Fruit fly (Drosophila melanogaster) whole organism, embryonic: Measurements from ENCODE around the gene CG4972.

ENCODE experiments used
- CG10147 ChIP-seq: fragments of 200-800 bp; sonication (Bioruptor generic); optimal IDR thresholded peaks from 2 replicates; lab custom pipeline; 2019; ENCODE audit warnings: missing biosample characterization, mild to moderate bottlenecking, missing genetic modification characterization, moderate library complexity
- CG10267 ChIP-seq: fragments of 200-800 bp; sonication (Bioruptor generic); optimal IDR thresholded peaks from 2 replicates; lab custom pipeline; 2018; ENCODE audit warnings: missing biosample characterization, mild to moderate bottlenecking, missing genetic modification characterization, moderate library complexity
- CG10979 ChIP-seq: fragments of 200-800 bp; sonication (Bioruptor generic); optimal IDR thresholded peaks from 2 replicates; lab custom pipeline; 2018; ENCODE audit warnings: missing biosample characterization, mild to moderate bottlenecking, missing genetic modification characterization, moderate library complexity
- CG12391 ChIP-seq: fragments of 200-800 bp; sonication (Bioruptor generic); optimal IDR thresholded peaks from 3 replicates; lab custom pipeline; 2018; ENCODE audit warnings: missing biosample characterization, mild to moderate bottlenecking, missing genetic modification characterization, moderate library complexity
- CG12744 ChIP-seq: fragments of 200-800 bp; sonication (Bioruptor generic); optimal IDR thresholded peaks from 2 replicates; lab custom pipeline; 2016; ENCODE audit warnings: missing biosample characterization, missing genetic modification characterization
- CG14710 ChIP-seq: fragments of 200-800 bp; sonication (Bioruptor generic); optimal IDR thresholded peaks from 3 replicates; lab custom pipeline; 2019; ENCODE audit warnings: missing biosample characterization, mild to moderate bottlenecking, missing genetic modification characterization, moderate library complexity
- CG15514 ChIP-seq: fragments of 200-800 bp; sonication (Bioruptor generic); optimal IDR thresholded peaks from 3 replicates; lab custom pipeline; 2017; ENCODE audit warnings: missing biosample characterization, missing genetic modification characterization, mild to moderate bottlenecking, moderate library complexity, missing genetic modification reagents
- CG16815 ChIP-seq: fragments of 200-800 bp; sonication (Bioruptor generic); optimal IDR thresholded peaks from 3 replicates; lab custom pipeline; 2017; ENCODE audit warnings: missing biosample characterization, mild to moderate bottlenecking, missing genetic modification characterization
- CG18476 ChIP-seq: fragments of 200-800 bp; sonication (Bioruptor generic); optimal IDR thresholded peaks from 2 replicates; lab custom pipeline; 2016; ENCODE audit warnings: missing biosample characterization, mild to moderate bottlenecking, missing genetic modification characterization
- CG2116 ChIP-seq: fragments of 200-800 bp; sonication (Bioruptor generic); optimal IDR thresholded peaks from 3 replicates; lab custom pipeline; 2018; ENCODE audit warnings: missing biosample characterization, mild to moderate bottlenecking, missing genetic modification characterization
- CG2120 ChIP-seq: fragments of 200-800 bp; sonication (Bioruptor generic); optimal IDR thresholded peaks from 3 replicates; lab custom pipeline; 2016; ENCODE audit warnings: missing biosample characterization, missing genetic modification characterization
- CG2129 ChIP-seq: fragments of 200-800 bp; sonication (Bioruptor generic); IDR thresholded peaks from 2 replicates; pipeline ENCODE4 v1.3.6; 2022; ENCODE audit warnings: missing biosample characterization, missing genetic modification characterization; ENCODE audit not compliant: partially characterized antibody
- CG34224 ChIP-seq: fragments of 200-800 bp; sonication (Bioruptor generic); IDR thresholded peaks from 3 replicates; pipeline ENCODE4 v1.3.6; 2022; ENCODE audit warnings: missing biosample characterization, missing genetic modification characterization; ENCODE audit not compliant: partially characterized antibody
- CG34376 ChIP-seq: fragments of 200-800 bp; sonication (Bioruptor generic); optimal IDR thresholded peaks from 2 replicates; lab custom pipeline; 2018; ENCODE audit warnings: missing biosample characterization, mild to moderate bottlenecking, missing genetic modification characterization
- CG4360 ChIP-seq: fragments of 200-800 bp; sonication (Bioruptor generic); IDR thresholded peaks from 2 replicates; pipeline ENCODE4 v1.3.6; 2022; ENCODE audit warnings: missing biosample characterization, missing genetic modification characterization
- CG6791 ChIP-seq: fragments of 200-800 bp; sonication (Bioruptor generic); IDR thresholded peaks from 3 replicates; pipeline ENCODE4 v1.3.6; 2022; ENCODE audit warnings: missing biosample characterization, missing genetic modification characterization; ENCODE audit not compliant: partially characterized antibody
- CG7963 ChIP-seq: fragments of 200-800 bp; sonication (Bioruptor generic); IDR thresholded peaks from 3 replicates; pipeline ENCODE4 v1.3.6; 2022; ENCODE audit warnings: missing biosample characterization, missing genetic modification characterization; ENCODE audit not compliant: partially characterized antibody
- CG8089 ChIP-seq: fragments of 200-800 bp; sonication (Bioruptor generic); optimal IDR thresholded peaks from 3 replicates; lab custom pipeline; 2016; ENCODE audit warnings: missing biosample characterization, missing genetic modification characterization
- CoRest ChIP-seq: fragments of 200-800 bp; sonication (Bioruptor generic); optimal IDR thresholded peaks from 3 replicates; lab custom pipeline; 2018; ENCODE audit warnings: missing biosample characterization, mild to moderate bottlenecking, missing genetic modification characterization, moderate library complexity
- D19A ChIP-seq: fragments of 200-800 bp; optimal IDR thresholded peaks from 3 replicates; lab custom pipeline; 2019; ENCODE audit warnings: missing biosample characterization, mild to moderate bottlenecking, missing genetic modification characterization, moderate library complexity
- Dll ChIP-seq: fragments of 200-800 bp; sonication (Bioruptor generic); IDR thresholded peaks from 4 replicates; pipeline ENCODE4 v1.3.6; 2022; ENCODE audit warnings: missing biosample characterization, missing genetic modification characterization; ENCODE audit not compliant: partially characterized antibody
- Dref ChIP-seq: fragments of 200-800 bp; sonication (Bioruptor generic); IDR thresholded peaks from 2 replicates; pipeline ENCODE4 v1.3.6; 2022; ENCODE audit warnings: missing biosample characterization, missing genetic modification characterization
- HmgZ ChIP-seq: fragments of 200-800 bp; sonication (Bioruptor generic); optimal IDR thresholded peaks from 2 replicates; lab custom pipeline; 2018; ENCODE audit warnings: missing biosample characterization, mild to moderate bottlenecking, missing genetic modification characterization
- Hr51 ChIP-seq, 2 experiments: fragments of 200-800 bp; sonication (Bioruptor generic); optimal IDR thresholded peaks; 2 replicates in 1 of 2; 3 replicates in 1 of 2; lab custom pipeline; 2016 to 2018; ENCODE audit warnings: missing biosample characterization in 2 of 2, missing genetic modification characterization in 2 of 2, mild to moderate bottlenecking in 1 of 2, moderate library complexity in 1 of 2
- MESR4 ChIP-seq: fragments of 200-800 bp; sonication (Bioruptor generic); optimal IDR thresholded peaks from 2 replicates; lab custom pipeline; 2018; ENCODE audit warnings: missing biosample characterization, mild to moderate bottlenecking, missing genetic modification characterization, moderate library complexity
- Med ChIP-seq: fragments of 200-800 bp; sonication (Bioruptor generic); peaks from one replicate; lab custom pipeline; 2016; ENCODE audit warnings: missing biosample characterization, missing genetic modification characterization, mild to moderate bottlenecking, inconsistent platforms, moderate library complexity
- NfI ChIP-seq: fragments of 200-800 bp; sonication (Bioruptor generic); optimal IDR thresholded peaks from 3 replicates; lab custom pipeline; 2018; ENCODE audit warnings: missing biosample characterization, mild to moderate bottlenecking, missing genetic modification characterization, moderate library complexity
- Pdp1 ChIP-seq, 2 experiments: fragments of 200-800 bp; sonication (Bioruptor generic); optimal IDR thresholded peaks; 3 replicates each; lab custom pipeline; 2016; ENCODE audit warnings: missing biosample characterization in 2 of 2, missing genetic modification characterization in 2 of 2, mild to moderate bottlenecking in 1 of 2, moderate library complexity in 1 of 2
- Side ChIP-seq: fragments of 200-800 bp; sonication (Bioruptor generic); optimal IDR thresholded peaks from 2 replicates; lab custom pipeline; 2016; ENCODE audit warnings: missing biosample characterization, missing genetic modification characterization
- Sry-β ChIP-seq: fragments of 200-800 bp; sonication (Bioruptor generic); optimal IDR thresholded peaks from 2 replicates; lab custom pipeline; 2018; ENCODE audit warnings: missing biosample characterization, mild to moderate bottlenecking, missing genetic modification characterization, moderate library complexity
- Ssrp ChIP-seq: fragments of 200-800 bp; sonication (Bioruptor generic); optimal IDR thresholded peaks from 2 replicates; lab custom pipeline; 2018; ENCODE audit warnings: missing biosample characterization, mild to moderate bottlenecking, missing genetic modification characterization, moderate library complexity
- ato ChIP-seq: fragments of 200-800 bp; sonication (Bioruptor generic); IDR thresholded peaks from 2 replicates; pipeline ENCODE4 v1.3.6; 2022; ENCODE audit warnings: missing biosample characterization, missing genetic modification characterization; ENCODE audit not compliant: partially characterized antibody
- crc ChIP-seq: fragments of 200-800 bp; sonication (Bioruptor generic); optimal IDR thresholded peaks from 2 replicates; lab custom pipeline; 2016; ENCODE audit warnings: missing biosample characterization, missing genetic modification characterization
- cwo ChIP-seq: fragments of 200-800 bp; sonication (Bioruptor generic); optimal IDR thresholded peaks from 3 replicates; lab custom pipeline; 2017; ENCODE audit warnings: missing biosample characterization, missing genetic modification characterization, mild to moderate bottlenecking, moderate library complexity, missing genetic modification reagents
- dm ChIP-seq: fragments of 200-800 bp; sonication (Bioruptor generic); optimal IDR thresholded peaks from 3 replicates; lab custom pipeline; 2016; ENCODE audit warnings: missing biosample characterization, missing genetic modification characterization
- ham ChIP-seq: fragments of 200-800 bp; sonication (Bioruptor generic); IDR thresholded peaks from 2 replicates; pipeline ENCODE4 v1.3.6; 2022; ENCODE audit warnings: missing biosample characterization, missing genetic modification characterization
- hbn ChIP-seq: fragments of 200-800 bp; sonication (Bioruptor generic); IDR thresholded peaks from 2 replicates; pipeline ENCODE4 v1.3.6; 2022; ENCODE audit warnings: missing biosample characterization, missing genetic modification characterization; ENCODE audit not compliant: partially characterized antibody
- knrl ChIP-seq: fragments of 200-800 bp; sonication (Bioruptor generic); IDR thresholded peaks from 3 replicates; pipeline ENCODE4 v1.3.6; 2022; ENCODE audit warnings: missing biosample characterization, missing genetic modification characterization; ENCODE audit not compliant: partially characterized antibody
- lov ChIP-seq, 2 experiments: fragments of 200-800 bp in 1 of 2; fragments of >200 bp in 1 of 2; sonication (Bioruptor generic) in 1 of 2; IDR thresholded peaks in 1 of 2; optimal IDR thresholded peaks in 1 of 2; 2 replicates in 1 of 2; 3 replicates in 1 of 2; pipeline versions ENCODE4 v1.3.6 to Lab custom; 2017 to 2022; ENCODE audit warnings: missing biosample characterization in 1 of 2, missing genetic modification characterization in 1 of 2
- p53 ChIP-seq: fragments of 200-800 bp; sonication (Bioruptor generic); optimal IDR thresholded peaks from 2 replicates; lab custom pipeline; 2016; ENCODE audit warnings: missing biosample characterization, missing genetic modification characterization
- pb ChIP-seq: fragments of 200-800 bp; sonication (Bioruptor generic); optimal IDR thresholded peaks from 3 replicates; lab custom pipeline; 2016; ENCODE audit warnings: missing biosample characterization, missing genetic modification characterization
- sna ChIP-seq: fragments of 200-800 bp; sonication (Bioruptor generic); IDR thresholded peaks from 2 replicates; pipeline ENCODE4 v1.3.6; 2022; ENCODE audit warnings: missing biosample characterization, missing genetic modification characterization; ENCODE audit not compliant: partially characterized antibody
- sob ChIP-seq: fragments of 200-800 bp; sonication (Bioruptor generic); IDR thresholded peaks from 2 replicates; pipeline ENCODE4 v1.3.6; 2022; ENCODE audit warnings: missing biosample characterization, missing genetic modification characterization
- sug ChIP-seq: fragments of 200-800 bp; optimal IDR thresholded peaks from 2 replicates; lab custom pipeline; 2019; ENCODE audit warnings: missing biosample characterization, mild to moderate bottlenecking, missing genetic modification characterization, moderate library complexity
- trem ChIP-seq: fragments of 200-800 bp; optimal IDR thresholded peaks from 3 replicates; lab custom pipeline; 2019; ENCODE audit warnings: missing biosample characterization, mild to moderate bottlenecking, missing genetic modification characterization, moderate library complexity
- vvl ChIP-seq: fragments of 200-800 bp; sonication (Bioruptor generic); IDR thresholded peaks from 2 replicates; pipeline ENCODE4 v1.3.6; 2022; ENCODE audit warnings: missing biosample characterization, missing genetic modification characterization
- wek ChIP-seq: fragments of 200-800 bp; sonication (Bioruptor generic); optimal IDR thresholded peaks from 3 replicates; lab custom pipeline; 2018; ENCODE audit warnings: missing biosample characterization, mild to moderate bottlenecking, missing genetic modification characterization, moderate library complexity
- zfh1 ChIP-seq: fragments of 200-800 bp; sonication (Bioruptor generic); IDR thresholded peaks from 3 replicates; pipeline ENCODE4 v1.3.6; 2022; ENCODE audit warnings: missing biosample characterization, missing genetic modification characterization

CG4972 gene

DNA sequence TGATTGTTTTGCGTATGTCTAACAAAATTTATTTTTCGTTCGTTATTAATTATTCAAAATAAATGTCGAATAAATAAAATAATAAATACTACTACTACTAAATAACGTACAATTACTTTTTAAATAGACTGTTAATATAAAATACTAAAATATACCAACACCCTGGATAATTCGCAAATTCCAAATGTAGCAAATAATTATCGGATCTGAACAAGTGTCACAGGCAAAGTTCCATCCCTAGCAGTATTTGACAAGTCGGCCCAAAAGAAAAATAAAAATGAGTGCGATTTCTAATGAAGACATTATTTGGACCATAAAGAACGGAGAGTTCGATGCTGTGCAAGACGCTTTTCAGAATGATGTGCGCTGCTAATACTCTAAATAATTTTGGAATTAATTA is 26.8 kb downstream of the CG4972 start, which contains the start of gene CG31715 (continued):
- TF ChIP-seq Side: no peak
- no peak for TF ChIP-seq Pdp1 (GFP tag; optimal IDR thresholded peaks at IDR 0.05; lab: Kevin White, UChicago)
- TF ChIP-seq CG8089 (GFP tag; lab: Kevin White, UChicago): no peak
- TF ChIP-seq CG18476 (GFP tag; lab: Kevin White, UChicago): no peak
- TF ChIP-seq p53: no peak
- TF ChIP-seq D19A (tag; lab: Kevin White, UChicago): peak; percentile 8
- peak; percentile 0 for TF ChIP-seq CoRest (tag; lab: Kevin White, UChicago)
- no peak for TF ChIP-seq pb
- no peak for TF ChIP-seq HmgZ (tag; lab: Kevin White, UChicago)
- TF ChIP-seq Ssrp (tag; lab: Kevin White, UChicago): no peak
- peak; percentile 14 for TF ChIP-seq CG10267
- no peak for TF ChIP-seq cwo (GFP tag; lab: Kevin White, UChicago)
- TF ChIP-seq CG16815 (GFP tag; lab: Kevin White, UChicago): no peak
- TF ChIP-seq CG10147: no peak
- TF ChIP-seq crc (GFP tag; lab: Kevin White, UChicago): no peak
- TF ChIP-seq CG4360 (GFP tag; lab: Robert Waterston, UW): no peak
- no peak for TF ChIP-seq CG7963 (GFP tag; lab: Robert Waterston, UW)
- TF ChIP-seq dm (GFP tag; lab: Kevin White, UChicago): no peak
- peak; percentile 54 for TF ChIP-seq CG12391
- no peak for TF ChIP-seq ham (GFP tag; lab: Robert Waterston, UW)
- no peak for TF ChIP-seq lov (optimal IDR thresholded peaks at IDR 0.05; lab: Kevin White, UChicago)
- TF ChIP-seq lov (GFP tag; IDR thresholded peaks at IDR 0.05; lab: Robert Waterston, UW): no peak

DNA sequence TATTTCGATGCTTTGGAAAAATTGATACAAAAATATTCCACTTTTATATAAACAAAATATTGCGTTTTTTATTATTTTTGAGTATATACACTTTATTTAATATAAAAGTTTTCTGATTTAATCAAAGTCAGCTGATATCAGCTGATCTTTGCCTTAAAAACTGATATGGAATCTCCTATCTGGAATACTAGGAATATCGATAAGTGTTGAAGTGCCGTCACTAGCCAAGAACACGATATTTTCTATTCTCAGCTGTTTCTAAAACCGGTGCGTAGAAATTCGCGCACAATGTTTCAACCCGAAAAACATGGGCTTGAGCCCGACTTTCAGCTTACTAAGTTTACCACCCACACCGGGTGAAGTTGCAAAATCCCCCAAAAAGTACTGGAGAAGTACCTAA is 27.9 kb downstream of the CG4972 start, which contains the start of gene Sps2:
Gene Sps2, plus strand, starts transcription at position 124 of the 400 bp plus-strand sequence.
- TF ChIP-seq vvl (GFP tag; lab: Robert Waterston, UW) (peak; percentile 35), CG6791 (GFP tag; lab: Robert Waterston, UW) (peak; percentile 83), wek (peak; percentile 4), CG34376 (peak; percentile 52), hbn (GFP tag; lab: Robert Waterston, UW) (peak; percentile 68; the same call in 1 of the 2 replicates), knrl (peak; percentile 75; the same call in 2 of the 3 replicates), sna (GFP tag; lab: Robert Waterston, UW) (peak; percentile 66), MESR4 (GFP tag; lab: Kevin White, UChicago) (peak; percentile 10), CG2116 (GFP tag; lab: Kevin White, UChicago) (peak; percentile 24), Sry-β (GFP tag; lab: Kevin White, UChicago) (no peak), trem (tag; lab: Kevin White, UChicago) (peak; percentile 27), Dll (peak; percentile 82), NfI (no peak), ato (GFP tag; lab: Robert Waterston, UW) (peak; percentile 51; the same call in 1 of the 2 replicates), CG12744 (GFP tag; lab: Kevin White, UChicago) (no peak), sug (tag; lab: Kevin White, UChicago) (peak; percentile 35), CG34224 (GFP tag; lab: Robert Waterston, UW) (peak; percentile 80), zfh1 (GFP tag; lab: Robert Waterston, UW) (0 out of 3 replicates have a peak, but pooled peaks have one; percentile 13), Dref (GFP tag; lab: Robert Waterston, UW) (peak; percentile 72), Hr51 (GFP tag; optimal IDR thresholded peaks at IDR 0.05; lab: Kevin White, UChicago) (no peak), CG15514 (GFP tag; lab: Kevin White, UChicago) (peak; percentile 51), CG2120 (GFP tag; lab: Kevin White, UChicago) (peak; percentile 18), CG10979 (peak; percentile 24), Med (GFP tag; lab: Kevin White, UChicago) (peak; percentile 81), CG14710 (tag; lab: Kevin White, UChicago) (peak; percentile 45), CG2129 (peak; percentile 70), sob (GFP tag; lab: Robert Waterston, UW) (0 out of 2 replicates have a peak, but pooled peaks have one; percentile 30)
